Worm (Caenorhabditis elegans): ENCODE data around the gene C25G6.1.

ce11 chrX:1321044-1321443, 50.3 kb downstream of the C25G6.1 start, which contains the start of gene pdk-1:
- TF ChIP-seq B0261.1 (tag; optimal IDR thresholded peaks at IDR 0.05) (no peak), ztf-22 (GFP tag; optimal IDR thresholded peaks at IDR 0.05) (no peak), nfya-1 (tag; optimal IDR thresholded peaks at IDR 0.05; ENCODE audit: borderline replicate concordance, insufficient read depth) (no peak)

Measured in whole organism, young adult.